Worm (Caenorhabditis elegans) whole organism, young adult: ENCODE data around the gene Y39A3CL.4.
A peak's percentile ranks its signal among the peaks of the same experiment; 100 is the strongest.

Experiments used
- C06A6.2 ChIP-seq: fragments of 200-800 bp; sonication (Bioruptor generic); conservative IDR thresholded peaks from 2 replicates; pipeline ENCODE4 v1.3.6; 2022; ENCODE audit warnings: missing genetic modification characterization, missing compliant biosample characterization
- C17E4.6 ChIP-seq: fragments of 200-800 bp; sonication (Bioruptor generic); IDR thresholded peaks from 2 replicates; pipeline ENCODE4 v1.3.6; 2022; ENCODE audit warnings: missing genetic modification reagents, missing genetic modification characterization, missing compliant biosample characterization
- F23B12.7 ChIP-seq: sonication (generic microtip); optimal IDR thresholded peaks from 2 replicates; lab custom pipeline; 2017; ENCODE audit warnings: missing genetic modification characterization, mild to moderate bottlenecking, missing compliant biosample characterization, antibody characterized with exemption, moderate library complexity; ENCODE audit not compliant: insufficient read depth
- Y53F4B.3 ChIP-seq: fragments of 200-800 bp; sonication (Bioruptor generic); IDR thresholded peaks from 2 replicates; pipeline ENCODE4 v1.3.6; 2022; ENCODE audit warnings: missing genetic modification reagents, missing genetic modification characterization, missing compliant biosample characterization
- Y56A3A.18 ChIP-seq: fragments of 200-800 bp; sonication (Bioruptor generic); IDR thresholded peaks from 2 replicates; pipeline ENCODE4 v1.3.6; 2022; ENCODE audit warnings: missing genetic modification reagents, missing genetic modification characterization, missing compliant biosample characterization
- Y95B8A.8 ChIP-seq: fragments of 200-800 bp; sonication (Bioruptor generic); IDR thresholded peaks from 2 replicates; pipeline ENCODE4 v1.3.6; 2022; ENCODE audit warnings: missing genetic modification reagents, missing genetic modification characterization, missing compliant biosample characterization
- ama-1 ChIP-seq, 3 experiments: fragments of 150-350 bp in 1 of 3; sonication (generic microtip) in 2 of 3; optimal IDR thresholded peaks; 2 replicates each; lab custom pipeline; 2014 to 2018; ENCODE audit warnings: missing biosample characterization in 2 of 3, missing genetic modification characterization in 2 of 3, missing genetic modification reagents in 2 of 3
- aptf-3 ChIP-seq: fragments of 200-800 bp; sonication (Bioruptor generic); IDR thresholded peaks from 2 replicates; pipeline ENCODE4 v1.3.6; 2022; ENCODE audit warnings: missing genetic modification characterization, missing compliant biosample characterization
- athp-1 ChIP-seq: sonication (generic microtip); optimal IDR thresholded peaks from 2 replicates; lab custom pipeline; 2017; ENCODE audit warnings: mild to moderate bottlenecking, missing genetic modification characterization, missing compliant biosample characterization
- attf-6 ChIP-seq: fragments of 200-800 bp; sonication (Bioruptor generic); IDR thresholded peaks from 2 replicates; pipeline ENCODE4 v1.3.6; 2022; ENCODE audit warnings: missing genetic modification reagents, missing genetic modification characterization, missing compliant biosample characterization
- bed-2 ChIP-seq: fragments of 200-800 bp; sonication (Bioruptor generic); IDR thresholded peaks from 2 replicates; pipeline ENCODE4 v1.3.6; 2022; ENCODE audit warnings: missing genetic modification reagents, missing genetic modification characterization, missing compliant biosample characterization
- cebp-1 ChIP-seq, 2 experiments: fragments of 200-800 bp in 1 of 2; sonication (Bioruptor generic) in 1 of 2; sonication (generic microtip) in 1 of 2; IDR thresholded peaks in 1 of 2; optimal IDR thresholded peaks in 1 of 2; 2 replicates each; pipeline versions ENCODE4 v1.3.6 to Lab custom; 2017 to 2022; ENCODE audit warnings: missing compliant biosample characterization in 2 of 2, missing genetic modification characterization in 2 of 2, mild to moderate bottlenecking in 1 of 2, missing genetic modification reagents in 1 of 2, moderate library complexity in 1 of 2
- cebp-2 ChIP-seq: fragments of 200-800 bp; sonication (Bioruptor generic); IDR thresholded peaks from 2 replicates; pipeline ENCODE4 v1.3.6; 2022; ENCODE audit warnings: missing genetic modification characterization, missing compliant biosample characterization
- ceh-27 ChIP-seq: fragments of 200-800 bp; sonication (Bioruptor generic); optimal IDR thresholded peaks from 2 replicates; lab custom pipeline; 2018; ENCODE audit warnings: mild to moderate bottlenecking, missing genetic modification characterization, moderate library complexity, missing compliant biosample characterization
- chd-7 ChIP-seq: sonication (generic microtip); optimal IDR thresholded peaks from 2 replicates; lab custom pipeline; 2016; ENCODE audit warnings: mild to moderate bottlenecking, missing genetic modification characterization, moderate library complexity, missing compliant biosample characterization
- die-1 ChIP-seq: sonication (generic microtip); optimal IDR thresholded peaks from 2 replicates; lab custom pipeline; 2016; ENCODE audit warnings: missing genotype, mild to moderate bottlenecking, missing genetic modification characterization, missing compliant biosample characterization
- efl-1 ChIP-seq: fragments of 150-350 bp; optimal IDR thresholded peaks from 2 replicates; lab custom pipeline; 2014; ENCODE audit warnings: missing biosample characterization, missing genetic modification reagents, missing genetic modification characterization
- egl-18 ChIP-seq: fragments of 200-800 bp; sonication (Bioruptor generic); IDR thresholded peaks from 2 replicates; pipeline ENCODE4 v1.3.6; 2022; ENCODE audit warnings: missing genetic modification reagents, missing genetic modification characterization, missing compliant biosample characterization
- egl-44 ChIP-seq: fragments of 200-800 bp; sonication (Bioruptor generic); IDR thresholded peaks from 2 replicates; pipeline ENCODE4 v1.3.6; 2022; ENCODE audit warnings: missing genetic modification reagents, missing genetic modification characterization, missing compliant biosample characterization
- egrh-3 ChIP-seq: fragments of 200-800 bp; sonication (Bioruptor generic); IDR thresholded peaks from 2 replicates; pipeline ENCODE4 v1.3.6; 2022; ENCODE audit warnings: missing genetic modification reagents, missing genetic modification characterization, missing compliant biosample characterization
- him-1 ChIP-seq: sonication (generic microtip); optimal IDR thresholded peaks from 2 replicates; lab custom pipeline; 2016; ENCODE audit warnings: missing genotype, missing genetic modification reagents, missing genetic modification characterization, missing compliant biosample characterization
- lin-26 ChIP-seq: fragments of 200-800 bp; sonication (Bioruptor generic); IDR thresholded peaks from 2 replicates; pipeline ENCODE4 v1.3.6; 2022; ENCODE audit warnings: missing genetic modification reagents, missing genetic modification characterization, missing compliant biosample characterization
- lin-54 ChIP-seq: fragments of 200-800 bp; sonication (Bioruptor generic); optimal IDR thresholded peaks from 2 replicates; lab custom pipeline; 2018; ENCODE audit warnings: mild to moderate bottlenecking, missing genetic modification characterization, missing compliant biosample characterization
- mcd-1 ChIP-seq: fragments of 200-800 bp; sonication (Bioruptor generic); IDR thresholded peaks from 2 replicates; pipeline ENCODE4 v1.3.6; 2022; ENCODE audit warnings: missing genetic modification reagents, missing genetic modification characterization, missing compliant biosample characterization
- mes-4 ChIP-seq: sonication (generic microtip); optimal IDR thresholded peaks from 2 replicates; lab custom pipeline; 2016; ENCODE audit warnings: missing genotype, missing genetic modification characterization, missing compliant biosample characterization
- nfya-2 ChIP-seq: fragments of 200-800 bp; sonication (Bioruptor generic); IDR thresholded peaks from 2 replicates; pipeline ENCODE4 v1.3.6; 2022; ENCODE audit warnings: missing genetic modification reagents, missing genetic modification characterization, missing compliant biosample characterization
- nhr-27 ChIP-seq: fragments of 200-800 bp; sonication (Bioruptor generic); optimal IDR thresholded peaks from 2 replicates; lab custom pipeline; 2018; ENCODE audit warnings: mild to moderate bottlenecking, missing genetic modification characterization, moderate library complexity, missing compliant biosample characterization
- nhr-80 ChIP-seq: sonication (generic microtip); optimal IDR thresholded peaks from 2 replicates; lab custom pipeline; 2016; ENCODE audit warnings: missing genetic modification characterization, missing compliant biosample characterization
- rec-8 ChIP-seq, 2 experiments: sonication (generic microtip); optimal IDR thresholded peaks; 2 replicates each; lab custom pipeline; 2016; ENCODE audit warnings: mild to moderate bottlenecking in 2 of 2, missing genetic modification characterization in 2 of 2, missing genetic modification reagents in 2 of 2, missing genotype in 2 of 2, missing biosample characterization in 1 of 2, missing compliant biosample characterization in 1 of 2, moderate library complexity in 1 of 2
- rpc-1 ChIP-seq, 2 experiments: fragments of 150-350 bp in 1 of 2; sonication (generic microtip) in 1 of 2; optimal IDR thresholded peaks; 2 replicates each; lab custom pipeline; 2014 to 2018; ENCODE audit warnings: missing biosample characterization in 1 of 2, missing genetic modification characterization in 1 of 2, missing genetic modification reagents in 1 of 2, missing genotype in 1 of 2
- snpc-1.1 ChIP-seq: sonication (generic microtip); optimal IDR thresholded peaks from 2 replicates; lab custom pipeline; 2017; ENCODE audit warnings: missing genetic modification characterization, mild to moderate bottlenecking, missing compliant biosample characterization, antibody characterized with exemption, moderate library complexity, missing genotype, missing genetic modification reagents; ENCODE audit not compliant: insufficient read depth
- snpc-1.3 ChIP-seq: sonication (generic microtip); optimal IDR thresholded peaks from 2 replicates; lab custom pipeline; 2017; ENCODE audit warnings: missing genetic modification characterization, mild to moderate bottlenecking, missing compliant biosample characterization, antibody characterized with exemption, moderate library complexity, missing genotype, missing genetic modification reagents; ENCODE audit not compliant: insufficient read depth
- snpc-3.4 ChIP-seq: sonication (generic microtip); optimal IDR thresholded peaks from 2 replicates; lab custom pipeline; 2017; ENCODE audit warnings: missing genetic modification characterization, mild to moderate bottlenecking, missing compliant biosample characterization, antibody characterized with exemption, moderate library complexity, missing genotype, missing genetic modification reagents
- tbp1 ChIP-seq: fragments of 200-800 bp; sonication (Bioruptor generic); optimal IDR thresholded peaks from 2 replicates; lab custom pipeline; 2018; ENCODE audit warnings: mild to moderate bottlenecking, missing genetic modification characterization, missing compliant biosample characterization
- zim-3 ChIP-seq: sonication (generic microtip); optimal IDR thresholded peaks from 2 replicates; lab custom pipeline; 2017; ENCODE audit warnings: mild to moderate bottlenecking, missing genetic modification characterization, moderate library complexity, missing compliant biosample characterization
- ztf-18 ChIP-seq: sonication (generic microtip); optimal IDR thresholded peaks from 2 replicates; lab custom pipeline; 2016; ENCODE audit warnings: missing genotype, mild to moderate bottlenecking, missing genetic modification characterization, missing compliant biosample characterization
- ztf-6 ChIP-seq: fragments of 200-800 bp; sonication (Bioruptor generic); IDR thresholded peaks from 2 replicates; pipeline ENCODE4 v1.3.6; 2022; ENCODE audit warnings: missing genetic modification reagents, missing genetic modification characterization, missing compliant biosample characterization

The Y39A3CL.4 gene

ce11 chrIII:1744486-1744885, 33.4 kb downstream of the Y39A3CL.4 start (continued):
- TF ChIP-seq snpc-1.1, result no peak
- no peak for TF ChIP-seq egl-44 (GFP tag; lab: Robert Waterston, UW)
- no peak for TF ChIP-seq bed-2 (GFP tag; lab: Robert Waterston, UW)
- TF ChIP-seq cebp-2 (GFP tag; lab: Robert Waterston, UW), result no peak
- peak; percentile 72 for TF ChIP-seq rpc-1 (optimal IDR thresholded peaks at IDR 0.05; lab: Kevin White, UChicago)
- peak; percentile 90 for TF ChIP-seq rpc-1 (tag; optimal IDR thresholded peaks at IDR 0.05; lab: Kevin White, UChicago)
- no peak for TF ChIP-seq Y56A3A.18 (GFP tag; lab: Robert Waterston, UW)
- no peak for TF ChIP-seq nhr-80 (tag; lab: Kevin White, UChicago)
- TF ChIP-seq snpc-1.3 (tag; lab: Kevin White, UChicago), result no peak
- TF ChIP-seq attf-6 (GFP tag; lab: Robert Waterston, UW), result no peak
- TF ChIP-seq C17E4.6 (GFP tag; lab: Robert Waterston, UW), result no peak
- TF ChIP-seq ztf-18 (tag; lab: Kevin White, UChicago), result peak; percentile 52
- peak; percentile 17 for TF ChIP-seq rec-8 (tag; optimal IDR thresholded peaks at IDR 0.05; lab: Kevin White, UChicago)
- no peak for TF ChIP-seq zim-3 (tag; lab: Kevin White, UChicago)
- TF ChIP-seq lin-26 (GFP tag; lab: Robert Waterston, UW), result peak; percentile 78
- TF ChIP-seq nhr-27 (tag; lab: Kevin White, UChicago), result no peak
- peak; percentile 28 for TF ChIP-seq lin-54 (GFP tag; lab: Kevin White, UChicago)
- no peak for TF ChIP-seq ceh-27
- no peak for TF ChIP-seq mcd-1 (GFP tag; lab: Robert Waterston, UW)
- peak; percentile 31 for TF ChIP-seq him-1 (tag; lab: Kevin White, UChicago)
- TF ChIP-seq mes-4 (tag; lab: Kevin White, UChicago), result no peak
- peak; percentile 20 for TF ChIP-seq athp-1 (tag; lab: Kevin White, UChicago)
- no peak for TF ChIP-seq ztf-6 (GFP tag; lab: Robert Waterston, UW)
- TF ChIP-seq Y95B8A.8 (GFP tag; lab: Robert Waterston, UW), result 0 out of 2 replicates have a peak, but pooled peaks have one; percentile 17
- TF ChIP-seq snpc-3.4 (tag; lab: Kevin White, UChicago), result peak; percentile 29
- no peak for TF ChIP-seq ama-1 (optimal IDR thresholded peaks at IDR 0.05; lab: Kevin White, UChicago)
- no peak for TF ChIP-seq ama-1 (GFP tag; optimal IDR thresholded peaks at IDR 0.05; lab: Kevin White, UChicago)
- no peak for TF ChIP-seq efl-1 (GFP tag; lab: Kevin White, UChicago)
- no peak for TF ChIP-seq nfya-2 (GFP tag; lab: Robert Waterston, UW)
- peak; percentile 91 for TF ChIP-seq tbp1 (GFP tag; lab: Kevin White, UChicago)
- no peak for TF ChIP-seq egl-18 (GFP tag; lab: Robert Waterston, UW)
- peak; percentile 42 for TF ChIP-seq chd-7 (tag; lab: Kevin White, UChicago)
- no peak for TF ChIP-seq C06A6.2 (GFP tag; lab: Robert Waterston, UW)
- no peak for TF ChIP-seq egrh-3 (GFP tag; lab: Robert Waterston, UW)
- TF ChIP-seq cebp-1 (GFP tag; IDR thresholded peaks at IDR 0.05; lab: Robert Waterston, UW), result no peak
- TF ChIP-seq cebp-1 (tag; optimal IDR thresholded peaks at IDR 0.05; lab: Kevin White, UChicago), result peak; percentile 4
- peak; percentile 72 for TF ChIP-seq die-1 (tag; lab: Kevin White, UChicago)
- no peak for TF ChIP-seq F23B12.7 (tag; lab: Kevin White, UChicago)
- no peak for TF ChIP-seq aptf-3 (GFP tag; lab: Robert Waterston, UW)
- TF ChIP-seq Y53F4B.3 (GFP tag; lab: Robert Waterston, UW), result no peak
